Worm (Caenorhabditis elegans): ENCODE results near the gene pacl-1.

DNA sequence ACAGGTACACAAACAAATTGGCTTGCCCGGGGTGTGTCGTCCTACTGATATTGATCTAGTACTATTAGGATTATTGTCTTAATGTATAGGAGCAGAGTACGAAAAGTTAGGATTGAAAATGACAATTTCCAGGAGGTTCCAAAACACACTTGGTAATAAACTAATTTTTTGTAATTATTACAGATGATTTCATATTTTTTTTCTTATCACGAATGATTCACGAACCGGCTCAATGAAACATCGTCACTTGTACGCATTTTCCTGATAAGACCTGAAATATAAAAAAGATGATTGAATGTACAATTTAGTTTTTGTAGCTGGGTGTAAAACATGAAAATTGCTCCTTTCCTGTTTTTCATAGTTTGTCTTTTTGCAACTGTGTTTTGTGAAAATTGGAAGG lies 27.2 kb upstream of the pacl-1 start, which contains the start of the genes C31A11.13 and oac-6:
- TF ChIP-seq lin-35 (GFP tag; optimal IDR thresholded peaks at IDR 0.05) (no peak), pha-4 (tag; optimal IDR thresholded peaks at IDR 0.05) (no peak), F10E7.11 (tag; optimal IDR thresholded peaks at IDR 0.05) (no peak), ama-1 (optimal IDR thresholded peaks at IDR 0.05) (no peak), ama-1 (GFP tag; optimal IDR thresholded peaks at IDR 0.05) (no peak), snpc-4 (GFP tag; optimal IDR thresholded peaks at IDR 0.05) (no peak), snpc-4 (tag; optimal IDR thresholded peaks at IDR 0.05) (peak in 2 of 4 experiments; percentile 14 to 41), let-526 (GFP tag; IDR thresholded peaks at IDR 0.05) (no peak), F37B4.10 (GFP tag; IDR thresholded peaks at IDR 0.05) (no peak), efl-1 (GFP tag; optimal IDR thresholded peaks at IDR 0.05) (no peak), hmg-20 (GFP tag; IDR thresholded peaks at IDR 0.05) (no peak), dpff-1 (tag; optimal IDR thresholded peaks at IDR 0.05) (no peak), hsf-1 (GFP tag; IDR thresholded peaks at IDR 0.05) (no peak), egrh-3 (GFP tag; IDR thresholded peaks at IDR 0.05) (no peak), egl-18 (GFP tag; IDR thresholded peaks at IDR 0.05) (no peak), attf-6 (GFP tag; IDR thresholded peaks at IDR 0.05) (no peak)

Data from whole organism, young adult.